Worm (Caenorhabditis elegans) whole organism, L2 larva: ENCODE results near the gene srd-16.

Experiments
- Y55F3AM.14 ChIP-seq: fragments of 200-800 bp; sonication (Bioruptor generic); optimal IDR thresholded peaks from 2 replicates; lab custom pipeline; 2018; ENCODE audit warnings: mild to moderate bottlenecking, missing genetic modification characterization, missing compliant biosample characterization
- ZK546.5 ChIP-seq: sonication (generic microtip); optimal IDR thresholded peaks from 2 replicates; lab custom pipeline; 2017; ENCODE audit warnings: missing biosample characterization, missing genetic modification characterization
- aly-2 ChIP-seq: fragments of 150-350 bp; optimal IDR thresholded peaks from 2 replicates; lab custom pipeline; 2014; ENCODE audit warnings: missing biosample characterization, missing genetic modification characterization
- ama-1 ChIP-seq: fragments of 150-350 bp; optimal IDR thresholded peaks from 2 replicates; lab custom pipeline; 2018; ENCODE audit warnings: inconsistent platforms
- blmp-1 ChIP-seq: sonication (generic microtip); optimal IDR thresholded peaks from 2 replicates; lab custom pipeline; 2017; ENCODE audit warnings: missing genetic modification characterization, mild to moderate bottlenecking, missing compliant biosample characterization, antibody characterized with exemption, moderate library complexity; ENCODE audit not compliant: insufficient read depth
- ceh-16 ChIP-seq: fragments of 150-350 bp; optimal IDR thresholded peaks from 2 replicates; lab custom pipeline; 2014; ENCODE audit warnings: missing biosample characterization, missing genetic modification characterization
- ceh-82 ChIP-seq: fragments of 150-350 bp; optimal IDR thresholded peaks from 2 replicates; lab custom pipeline; 2014; ENCODE audit warnings: missing biosample characterization, missing genetic modification characterization
- egl-27 ChIP-seq: sonication (generic microtip); optimal IDR thresholded peaks from 3 replicates; lab custom pipeline; 2017; ENCODE audit warnings: missing biosample characterization, missing genetic modification reagents, missing genetic modification characterization
- elt-3 ChIP-seq: sonication (generic microtip); optimal IDR thresholded peaks from 2 replicates; lab custom pipeline; 2017; ENCODE audit warnings: missing biosample characterization, missing genetic modification characterization
- fos-1 ChIP-seq: fragments of 150-350 bp; optimal IDR thresholded peaks from 2 replicates; lab custom pipeline; 2014; ENCODE audit warnings: missing biosample characterization, missing genetic modification characterization
- lin-13 ChIP-seq: fragments of 150-350 bp; optimal IDR thresholded peaks from 2 replicates; lab custom pipeline; 2014; ENCODE audit warnings: missing biosample characterization, missing genetic modification reagents, missing genetic modification characterization
- lsy-2 ChIP-seq, 2 experiments: fragments of 150-350 bp in 1 of 2; sonication (generic microtip) in 1 of 2; optimal IDR thresholded peaks; 2 replicates each; lab custom pipeline; 2014 to 2017; ENCODE audit warnings: missing biosample characterization in 2 of 2, missing genetic modification characterization in 2 of 2
- mab-5 ChIP-seq: fragments of 150-350 bp; optimal IDR thresholded peaks from 2 replicates; lab custom pipeline; 2014; ENCODE audit warnings: missing biosample characterization, missing genetic modification characterization
- mbf-1 ChIP-seq: sonication (generic microtip); optimal IDR thresholded peaks from 2 replicates; lab custom pipeline; 2017; ENCODE audit warnings: missing biosample characterization, missing genetic modification characterization
- mdl-1 ChIP-seq, 2 experiments: fragments of 150-350 bp in 1 of 2; sonication (generic microtip) in 1 of 2; optimal IDR thresholded peaks; 2 replicates each; lab custom pipeline; 2017; ENCODE audit warnings: missing biosample characterization in 2 of 2, missing genetic modification characterization in 2 of 2
- nhr-10 ChIP-seq: sonication (generic microtip); optimal IDR thresholded peaks from 2 replicates; lab custom pipeline; 2017; ENCODE audit warnings: missing biosample characterization, missing genetic modification characterization
- nhr-11 ChIP-seq: fragments of 150-350 bp; optimal IDR thresholded peaks from 2 replicates; lab custom pipeline; 2014; ENCODE audit warnings: missing biosample characterization, missing genetic modification characterization
- nhr-12 ChIP-seq: fragments of 150-350 bp; optimal IDR thresholded peaks from 2 replicates; lab custom pipeline; 2014; ENCODE audit warnings: missing biosample characterization, missing genetic modification characterization
- nhr-129 ChIP-seq: fragments of 150-350 bp; optimal IDR thresholded peaks from 2 replicates; lab custom pipeline; 2014; ENCODE audit warnings: missing biosample characterization, missing genetic modification characterization
- nhr-21 ChIP-seq: fragments of 150-350 bp; optimal IDR thresholded peaks from 2 replicates; lab custom pipeline; 2014; ENCODE audit warnings: missing biosample characterization, missing genetic modification characterization
- nhr-23 ChIP-seq: fragments of 150-350 bp; optimal IDR thresholded peaks from 2 replicates; lab custom pipeline; 2014; ENCODE audit warnings: missing biosample characterization, missing genetic modification reagents, missing genetic modification characterization
- nhr-237 ChIP-seq: fragments of 150-350 bp; optimal IDR thresholded peaks from 2 replicates; lab custom pipeline; 2014; ENCODE audit warnings: missing biosample characterization, missing genetic modification characterization
- nhr-25 ChIP-seq: fragments of 150-350 bp; sonication (generic microtip); optimal IDR thresholded peaks from 3 replicates; lab custom pipeline; 2014; ENCODE audit warnings: missing biosample characterization, missing genetic modification characterization
- peb-1 ChIP-seq: fragments of 150-350 bp; optimal IDR thresholded peaks from 2 replicates; lab custom pipeline; 2014; ENCODE audit warnings: missing biosample characterization, missing genetic modification characterization
- sem-4 ChIP-seq: fragments of 150-350 bp; optimal IDR thresholded peaks from 2 replicates; lab custom pipeline; 2014; ENCODE audit warnings: missing biosample characterization, missing genetic modification reagents, missing genetic modification characterization
- skn-1 ChIP-seq: sonication (generic microtip); optimal IDR thresholded peaks from 2 replicates; lab custom pipeline; 2017; ENCODE audit warnings: missing biosample characterization, missing genetic modification characterization
- sma-3 ChIP-seq: sonication (generic microtip); optimal IDR thresholded peaks from 2 replicates; lab custom pipeline; 2016; ENCODE audit warnings: missing genetic modification reagents, missing genetic modification characterization, missing compliant biosample characterization
- sma-9 ChIP-seq, 2 experiments: fragments of 150-350 bp in 1 of 2; sonication (generic microtip) in 1 of 2; optimal IDR thresholded peaks; 2 replicates each; lab custom pipeline; 2014 to 2016; ENCODE audit warnings: missing genetic modification characterization in 2 of 2, mild to moderate bottlenecking in 1 of 2, missing biosample characterization in 1 of 2, missing compliant biosample characterization in 1 of 2, missing genetic modification reagents in 1 of 2, moderate library complexity in 1 of 2
- snpc-4 ChIP-seq: fragments of 150-350 bp; optimal IDR thresholded peaks from 2 replicates; lab custom pipeline; 2014; ENCODE audit warnings: missing biosample characterization, missing genetic modification characterization
- unc-62 ChIP-seq: fragments of 150-350 bp; optimal IDR thresholded peaks from 2 replicates; lab custom pipeline; 2014; ENCODE audit warnings: missing biosample characterization, missing genetic modification reagents, missing genetic modification characterization
- zag-1 ChIP-seq: fragments of 150-350 bp; optimal IDR thresholded peaks from 2 replicates; lab custom pipeline; 2014; ENCODE audit warnings: missing biosample characterization, missing genetic modification characterization
- ztf-1 ChIP-seq: fragments of 200-800 bp; sonication (Bioruptor generic); conservative IDR thresholded peaks from 2 replicates; pipeline ENCODE4 v1.3.6; 2022; ENCODE audit warnings: missing genetic modification characterization, missing compliant biosample characterization

srd-16 gene

DNA sequence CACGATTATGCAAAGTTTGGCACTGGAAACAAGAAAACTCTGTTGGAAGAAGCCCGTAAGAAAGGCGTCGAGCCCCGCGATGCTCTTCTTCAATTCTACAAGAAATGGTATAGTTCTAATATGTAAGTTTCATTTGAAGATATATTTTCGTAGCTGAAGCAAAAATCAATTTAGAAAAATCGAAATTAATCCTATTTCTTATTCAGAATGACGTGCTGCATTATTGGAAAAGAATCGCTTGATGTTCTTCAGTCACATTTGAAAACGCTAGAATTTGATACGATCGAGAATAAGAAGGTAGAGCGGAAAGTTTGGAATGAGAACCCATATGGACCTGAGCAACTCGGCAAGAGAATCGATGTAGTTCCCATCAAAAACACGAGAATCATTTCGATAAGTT is 22.9 kb downstream of the srd-16 start:
- TF ChIP-seq mab-5 (no peak), nhr-12 (no peak), ama-1 (lab: Kevin White, UChicago) (no peak), sem-4 (tag; lab: Kevin White, UChicago) (no peak), nhr-129 (tag; lab: Kevin White, UChicago) (no peak), nhr-21 (tag; lab: Kevin White, UChicago) (no peak), nhr-11 (tag; lab: Kevin White, UChicago) (no peak), snpc-4 (tag; lab: Kevin White, UChicago) (no peak), nhr-10 (tag; lab: Kevin White, UChicago) (no peak), lsy-2 (tag; optimal IDR thresholded peaks at IDR 0.05; lab: Kevin White, UChicago) (no peak), sma-9 (GFP tag; optimal IDR thresholded peaks at IDR 0.05; lab: Kevin White, UChicago) (no peak), sma-9 (tag; optimal IDR thresholded peaks at IDR 0.05; lab: Kevin White, UChicago) (no peak), mdl-1 (tag; optimal IDR thresholded peaks at IDR 0.05; lab: Kevin White, UChicago) (no peak), nhr-25 (no peak), ceh-82 (tag; lab: Kevin White, UChicago) (no peak), egl-27 (tag; lab: Kevin White, UChicago) (no peak), unc-62 (GFP tag; lab: Kevin White, UChicago) (no peak), ztf-1 (no peak)

DNA sequence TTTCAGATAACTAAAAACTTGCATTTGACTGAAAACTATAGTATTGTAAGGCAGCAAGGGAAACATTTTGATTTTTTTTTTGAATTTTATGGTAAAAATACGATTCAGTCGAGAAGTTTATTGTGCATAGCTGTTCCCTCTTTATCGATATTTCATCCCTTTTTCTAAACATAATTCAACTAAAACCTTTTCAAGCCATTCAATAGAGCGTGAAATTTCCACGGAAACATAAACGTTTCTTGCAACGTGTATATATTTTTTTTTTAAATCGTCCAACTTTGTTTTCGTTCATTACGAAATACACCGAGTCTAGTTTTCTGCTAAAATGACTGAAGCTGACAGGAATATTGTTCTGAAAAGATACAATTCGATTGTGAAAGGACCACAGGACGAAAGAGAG is 28.1 kb downstream of the srd-16 start, which contains the start of gene C02G6.2:
Gene C02G6.2 (plus strand): TSS at position 301 of the 400 bp plus-strand sequence.
- TF ChIP-seq ceh-16 (tag; lab: Kevin White, UChicago) (no peak), sma-9 (GFP tag; optimal IDR thresholded peaks at IDR 0.05; lab: Kevin White, UChicago) (no peak), sma-9 (tag; optimal IDR thresholded peaks at IDR 0.05; lab: Kevin White, UChicago) (no peak), fos-1 (tag; lab: Kevin White, UChicago) (no peak), elt-3 (tag; lab: Kevin White, UChicago) (no peak), mdl-1 (tag; optimal IDR thresholded peaks at IDR 0.05; lab: Kevin White, UChicago) (no peak), nhr-237 (tag; lab: Kevin White, UChicago) (no peak), zag-1 (tag; lab: Kevin White, UChicago) (no peak), ama-1 (lab: Kevin White, UChicago) (no peak), nhr-21 (tag; lab: Kevin White, UChicago) (no peak), ztf-1 (no peak)

DNA sequence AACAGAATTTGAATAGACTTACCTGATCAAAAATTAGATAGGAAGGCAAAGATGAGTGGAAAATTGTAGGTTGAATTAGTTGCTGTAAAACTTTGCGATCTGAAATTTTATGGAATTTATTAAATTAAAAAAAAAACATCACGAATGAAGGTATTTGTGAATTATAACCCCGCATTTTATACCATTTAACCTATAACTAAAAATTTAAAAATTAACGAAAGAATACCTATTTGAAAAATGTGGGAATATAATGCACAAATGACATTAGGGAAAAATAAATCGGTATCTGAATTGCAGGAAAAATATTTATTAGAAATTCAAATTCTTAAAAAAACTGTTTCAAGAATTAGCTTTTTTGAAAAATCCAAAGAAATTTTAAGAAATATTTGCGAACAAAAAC is 30.6 kb downstream of the srd-16 start, which contains the start of gene F26F12.4:
Gene F26F12.4 (minus strand): TSS at position 101 of the 400 bp plus-strand sequence.
- TF ChIP-seq Y55F3AM.14 (GFP tag; lab: Kevin White, UChicago), result no peak
- no peak for TF ChIP-seq lsy-2 (tag; optimal IDR thresholded peaks at IDR 0.05; lab: Kevin White, UChicago)
- no peak for TF ChIP-seq aly-2 (tag; lab: Kevin White, UChicago)
- TF ChIP-seq ceh-82 (tag; lab: Kevin White, UChicago), result no peak
- TF ChIP-seq ztf-1, result no peak
- no peak for TF ChIP-seq nhr-21 (tag; lab: Kevin White, UChicago)
- TF ChIP-seq lin-13, result no peak
- no peak for TF ChIP-seq sma-9 (GFP tag; optimal IDR thresholded peaks at IDR 0.05; lab: Kevin White, UChicago)
- no peak for TF ChIP-seq sma-9 (tag; optimal IDR thresholded peaks at IDR 0.05; lab: Kevin White, UChicago)
- TF ChIP-seq nhr-10 (tag; lab: Kevin White, UChicago), result no peak
- no peak for TF ChIP-seq ZK546.5 (tag; lab: Kevin White, UChicago)
- no peak for TF ChIP-seq peb-1 (tag; lab: Kevin White, UChicago)

DNA sequence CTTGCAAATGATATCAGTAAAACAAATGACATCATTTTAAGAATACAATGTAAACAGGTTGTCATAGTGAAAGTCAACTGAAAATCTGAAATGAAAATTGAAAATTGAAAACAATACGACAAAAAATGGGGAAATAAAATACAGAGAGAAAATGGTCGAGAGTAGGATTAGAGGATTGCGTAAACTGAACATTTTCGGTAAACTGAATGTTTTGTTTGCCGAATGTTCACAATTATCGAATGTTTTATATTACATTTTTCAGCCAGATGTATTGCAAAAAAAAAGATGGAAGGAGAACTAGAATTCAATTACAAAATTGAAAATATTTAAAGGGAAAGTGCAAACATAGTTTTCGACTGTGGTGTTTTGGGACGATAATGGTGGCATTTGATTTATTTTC is 34.8 kb downstream of the srd-16 start, which contains the start of gene F26F12.5:
Gene F26F12.5 (minus strand): TSS at position 101 of the 400 bp plus-strand sequence.
- TF ChIP-seq ceh-16 (tag; lab: Kevin White, UChicago) (no peak), lsy-2 (tag; optimal IDR thresholded peaks at IDR 0.05; lab: Kevin White, UChicago) (no peak), sma-3 (GFP tag; lab: Kevin White, UChicago) (no peak), blmp-1 (no peak), aly-2 (tag; lab: Kevin White, UChicago) (no peak), mbf-1 (no peak), peb-1 (tag; lab: Kevin White, UChicago) (no peak), unc-62 (GFP tag; lab: Kevin White, UChicago) (no peak), nhr-129 (tag; lab: Kevin White, UChicago) (no peak), nhr-23 (tag; lab: Kevin White, UChicago) (no peak), lin-13 (no peak), skn-1 (tag; lab: Kevin White, UChicago) (no peak)
- TF ChIP-seq, all 48 proteins: peak for 0
